Fruit fly (Drosophila melanogaster) whole organism, prepupa: ENCODE measurements around the gene CG34301.

Experiments used
- CG10631 ChIP-seq: fragments of 200-800 bp; sonication (Bioruptor generic); optimal IDR thresholded peaks from 2 replicates; lab custom pipeline; 2016; ENCODE audit warnings: missing biosample characterization, missing genetic modification characterization
- CG10669 ChIP-seq: fragments of 200-800 bp; sonication (Bioruptor generic); optimal IDR thresholded peaks from 3 replicates; lab custom pipeline; 2018; ENCODE audit warnings: missing biosample characterization, mild to moderate bottlenecking, missing genetic modification characterization, moderate library complexity
- CG11902 ChIP-seq: fragments of 200-800 bp; sonication (Bioruptor generic); optimal IDR thresholded peaks from 3 replicates; lab custom pipeline; 2016; ENCODE audit warnings: missing biosample characterization, missing genetic modification characterization
- CG15336 ChIP-seq: fragments of 200-800 bp; sonication (Bioruptor generic); IDR thresholded peaks from 2 replicates; pipeline ENCODE4 v1.3.6; 2022; ENCODE audit warnings: missing biosample characterization, missing genetic modification characterization
- CG1621 ChIP-seq: fragments of 200-800 bp; sonication (Bioruptor generic); optimal IDR thresholded peaks from 3 replicates; lab custom pipeline; 2018; ENCODE audit warnings: missing biosample characterization, mild to moderate bottlenecking, missing genetic modification characterization
- CG16779 ChIP-seq: fragments of 200-800 bp; sonication (Bioruptor generic); optimal IDR thresholded peaks from 3 replicates; lab custom pipeline; 2017; ENCODE audit warnings: missing biosample characterization, mild to moderate bottlenecking, missing genetic modification characterization
- CG3032 ChIP-seq: fragments of 200-800 bp; optimal IDR thresholded peaks from 2 replicates; lab custom pipeline; 2019; ENCODE audit warnings: missing biosample characterization, mild to moderate bottlenecking, missing genetic modification characterization, moderate library complexity
- CG31627 ChIP-seq: fragments of 200-800 bp; sonication (Bioruptor generic); optimal IDR thresholded peaks from 3 replicates; lab custom pipeline; 2016; ENCODE audit warnings: missing biosample characterization, missing genetic modification characterization
- CG32006 ChIP-seq: fragments of 200-800 bp; sonication (Bioruptor generic); optimal IDR thresholded peaks from 3 replicates; lab custom pipeline; 2017; ENCODE audit warnings: missing biosample characterization, mild to moderate bottlenecking, missing genetic modification characterization
- CG34406 ChIP-seq: fragments of 200-800 bp; sonication (Bioruptor generic); optimal IDR thresholded peaks from 3 replicates; lab custom pipeline; 2016; ENCODE audit warnings: missing biosample characterization, missing genetic modification characterization
- CG6163 ChIP-seq: fragments of 200-800 bp; sonication (Bioruptor generic); IDR thresholded peaks from 3 replicates; pipeline ENCODE4 v1.3.6; 2022; ENCODE audit warnings: missing biosample characterization, missing genetic modification characterization
- CG6276 ChIP-seq: fragments of 200-800 bp; sonication (Bioruptor generic); optimal IDR thresholded peaks from 2 replicates; lab custom pipeline; 2017; ENCODE audit warnings: missing biosample characterization, mild to moderate bottlenecking, missing genetic modification characterization
- CG6792 ChIP-seq: fragments of 200-800 bp; sonication (Bioruptor generic); optimal IDR thresholded peaks from 3 replicates; lab custom pipeline; 2016; ENCODE audit warnings: missing biosample characterization, missing genetic modification characterization
- CG6808 ChIP-seq: fragments of 200-800 bp; sonication (Bioruptor generic); optimal IDR thresholded peaks from 3 replicates; lab custom pipeline; 2017; ENCODE audit warnings: missing biosample characterization, missing genetic modification characterization, mild to moderate bottlenecking, moderate library complexity, missing genetic modification reagents
- CG8119 ChIP-seq: fragments of 200-800 bp; sonication (Bioruptor generic); IDR thresholded peaks from 3 replicates; pipeline ENCODE4 v1.3.6; 2022; ENCODE audit warnings: missing biosample characterization, missing genetic modification characterization
- CG8319 ChIP-seq: fragments of 200-800 bp; sonication (Bioruptor generic); optimal IDR thresholded peaks from 3 replicates; lab custom pipeline; 2016; ENCODE audit warnings: missing biosample characterization, missing genetic modification characterization
- CG8632 ChIP-seq: fragments of 200-800 bp; sonication (Bioruptor generic); optimal IDR thresholded peaks from 3 replicates; lab custom pipeline; 2016; ENCODE audit warnings: missing biosample characterization, missing genetic modification characterization
- CG9139 ChIP-seq: fragments of 200-800 bp; sonication (Bioruptor generic); optimal IDR thresholded peaks from 3 replicates; lab custom pipeline; 2017; ENCODE audit warnings: missing biosample characterization, mild to moderate bottlenecking, missing genetic modification characterization
- Eip75B ChIP-seq: fragments of 200-800 bp; sonication (Bioruptor generic); optimal IDR thresholded peaks from 3 replicates; lab custom pipeline; 2016; ENCODE audit warnings: missing biosample characterization, missing genetic modification characterization
- Eip78C ChIP-seq: fragments of 200-800 bp; sonication (Bioruptor generic); peaks from one replicate; lab custom pipeline; 2016; ENCODE audit warnings: missing biosample characterization, missing genetic modification characterization
- Eip93F ChIP-seq: fragments of 200-800 bp; sonication (Bioruptor generic); optimal IDR thresholded peaks from 2 replicates; lab custom pipeline; 2016; ENCODE audit warnings: missing biosample characterization, mild to moderate bottlenecking, missing genetic modification characterization
- Ets21C ChIP-seq: fragments of 200-800 bp; sonication (Bioruptor generic); optimal IDR thresholded peaks from 3 replicates; lab custom pipeline; 2016; ENCODE audit warnings: missing biosample characterization, missing genetic modification characterization
- Gug ChIP-seq: fragments of 200-800 bp; sonication (Bioruptor generic); IDR thresholded peaks from 2 replicates; pipeline ENCODE4 v1.3.6; 2022; ENCODE audit warnings: missing biosample characterization, missing genetic modification characterization
- Hr38 ChIP-seq: sonication (Bioruptor generic); optimal IDR thresholded peaks from 2 replicates; lab custom pipeline; 2016; ENCODE audit warnings: missing biosample characterization, missing genetic modification characterization
- Hr4 ChIP-seq: fragments of 200-800 bp; sonication (Bioruptor generic); optimal IDR thresholded peaks from 3 replicates; lab custom pipeline; 2016; ENCODE audit warnings: missing biosample characterization, missing genetic modification characterization
- Lpt ChIP-seq: fragments of 200-800 bp; sonication (Bioruptor generic); optimal IDR thresholded peaks from 3 replicates; lab custom pipeline; 2016; ENCODE audit warnings: missing biosample characterization, missing genetic modification characterization
- OdsH ChIP-seq: fragments of 200-800 bp; sonication (Bioruptor generic); optimal IDR thresholded peaks from 3 replicates; lab custom pipeline; 2016; ENCODE audit warnings: missing biosample characterization, missing genetic modification characterization
- Sox102F ChIP-seq: fragments of 200-800 bp; sonication (Bioruptor generic); optimal IDR thresholded peaks from 2 replicates; lab custom pipeline; 2016; ENCODE audit warnings: missing biosample characterization, mild to moderate bottlenecking, missing genetic modification characterization
- Sox14 ChIP-seq: fragments of 200-800 bp; sonication (Bioruptor generic); optimal IDR thresholded peaks from 3 replicates; lab custom pipeline; 2016; ENCODE audit warnings: missing biosample characterization, missing genetic modification characterization
- Sox15 ChIP-seq: fragments of 200-800 bp; sonication (Bioruptor generic); optimal IDR thresholded peaks from 3 replicates; lab custom pipeline; 2016; ENCODE audit warnings: missing biosample characterization, missing genetic modification characterization
- achi ChIP-seq: fragments of 200-800 bp; sonication (Bioruptor generic); optimal IDR thresholded peaks from 3 replicates; lab custom pipeline; 2016; ENCODE audit warnings: missing biosample characterization, missing genetic modification characterization
- acj6 ChIP-seq: fragments of 200-800 bp; sonication (Bioruptor generic); optimal IDR thresholded peaks from 3 replicates; lab custom pipeline; 2016; ENCODE audit warnings: missing biosample characterization, missing genetic modification characterization
- cyc ChIP-seq: fragments of 200-800 bp; sonication (Bioruptor generic); optimal IDR thresholded peaks from 3 replicates; lab custom pipeline; 2016; ENCODE audit warnings: missing biosample characterization, missing genetic modification characterization
- dac ChIP-seq: fragments of 200-800 bp; sonication (Bioruptor generic); optimal IDR thresholded peaks from 2 replicates; lab custom pipeline; 2017; ENCODE audit warnings: missing biosample characterization, mild to moderate bottlenecking, missing genetic modification characterization
- dsx ChIP-seq: fragments of 200-800 bp; optimal IDR thresholded peaks from 3 replicates; lab custom pipeline; 2019; ENCODE audit warnings: missing biosample characterization, mild to moderate bottlenecking, missing genetic modification characterization, moderate library complexity; ENCODE audit not compliant: poor library complexity, severe bottlenecking
- eg ChIP-seq: fragments of 200-800 bp; sonication (Bioruptor generic); IDR thresholded peaks from 3 replicates; pipeline ENCODE4 v1.3.6; 2022; ENCODE audit warnings: missing biosample characterization, missing genetic modification characterization
- esn ChIP-seq: fragments of 200-800 bp; sonication (Bioruptor generic); optimal IDR thresholded peaks from 2 replicates; lab custom pipeline; 2016; ENCODE audit warnings: missing biosample characterization, mild to moderate bottlenecking, missing genetic modification characterization, moderate library complexity
- fd59A ChIP-seq: fragments of 200-800 bp; sonication (Bioruptor generic); optimal IDR thresholded peaks from 2 replicates; lab custom pipeline; 2017; ENCODE audit warnings: missing biosample characterization, mild to moderate bottlenecking, missing genetic modification characterization, missing genetic modification reagents
- fd85E ChIP-seq: fragments of 200-800 bp; sonication (Bioruptor generic); optimal IDR thresholded peaks from 3 replicates; lab custom pipeline; 2016; ENCODE audit warnings: missing biosample characterization, missing genetic modification characterization
- lz ChIP-seq: fragments of 200-800 bp; sonication (Bioruptor generic); optimal IDR thresholded peaks from 3 replicates; lab custom pipeline; 2016; ENCODE audit warnings: missing biosample characterization, missing genetic modification characterization
- pdm3 ChIP-seq: fragments of 200-800 bp; sonication (Bioruptor generic); optimal IDR thresholded peaks from 3 replicates; lab custom pipeline; 2016; ENCODE audit warnings: missing biosample characterization, missing genetic modification characterization
- salr ChIP-seq, 2 experiments: fragments of 200-800 bp; sonication (Bioruptor generic); optimal IDR thresholded peaks; 3 replicates each; lab custom pipeline; 2016 to 2018; ENCODE audit warnings: missing biosample characterization in 2 of 2, missing genetic modification characterization in 2 of 2, mild to moderate bottlenecking in 1 of 2
- spab ChIP-seq: fragments of 200-800 bp; sonication (Bioruptor generic); optimal IDR thresholded peaks from 2 replicates; lab custom pipeline; 2017; ENCODE audit warnings: missing biosample characterization, mild to moderate bottlenecking, missing genetic modification characterization, missing genetic modification reagents
- ss ChIP-seq, 2 experiments: fragments of 200-800 bp; sonication (Bioruptor generic); optimal IDR thresholded peaks; 2 replicates in 1 of 2; 3 replicates in 1 of 2; lab custom pipeline; 2017 to 2018; ENCODE audit warnings: mild to moderate bottlenecking in 2 of 2, missing biosample characterization in 2 of 2, missing genetic modification characterization in 2 of 2, moderate library complexity in 1 of 2
- topi ChIP-seq: fragments of 200-800 bp; sonication (Bioruptor generic); optimal IDR thresholded peaks from 3 replicates; lab custom pipeline; 2016; ENCODE audit warnings: missing biosample characterization, missing genetic modification characterization
- vri ChIP-seq: fragments of 200-800 bp; sonication (Bioruptor generic); optimal IDR thresholded peaks from 3 replicates; lab custom pipeline; 2016; ENCODE audit warnings: missing biosample characterization, mild to moderate bottlenecking, missing genetic modification characterization

The CG34301 gene

dm6 chr3R:8811323-8811936 lies 38.2 kb downstream of the CG34301 start (continued):
- TF ChIP-seq vri (GFP tag; lab: Kevin White, UChicago) (peak; percentile 99), OdsH (GFP tag; lab: Kevin White, UChicago) (peak; percentile 99), CG10669 (GFP tag; lab: Kevin White, UChicago) (peak; percentile 99), CG11902 (GFP tag; lab: Kevin White, UChicago) (peak; percentile 97), CG9139 (peak; percentile 95), Ets21C (GFP tag; lab: Kevin White, UChicago) (peak; percentile 97), Lpt (GFP tag; lab: Kevin White, UChicago) (peak; percentile 99), Eip93F (GFP tag; lab: Kevin White, UChicago) (peak; percentile 98), esn (GFP tag; lab: Kevin White, UChicago) (peak; percentile 99), Sox102F (GFP tag; lab: Kevin White, UChicago) (peak; percentile 98), dsx (GFP tag; lab: Kevin White, UChicago) (peak; percentile 98), Hr38 (GFP tag; lab: Kevin White, UChicago) (peak; percentile 87), Sox15 (GFP tag; lab: Kevin White, UChicago) (peak; percentile 97), CG34406 (GFP tag; lab: Kevin White, UChicago) (peak; percentile 98), fd59A (GFP tag; lab: Kevin White, UChicago) (peak; percentile 99), CG8632 (GFP tag; lab: Kevin White, UChicago) (peak; percentile 99), salr (GFP tag; optimal IDR thresholded peaks at IDR 0.05; lab: Kevin White, UChicago) (peak; percentile 98 to 99), ss (GFP tag; optimal IDR thresholded peaks at IDR 0.05; lab: Kevin White, UChicago) (peak; percentile 98), CG6792 (GFP tag; lab: Kevin White, UChicago) (peak; percentile 99), CG6808 (peak; percentile 98), Gug (GFP tag; lab: Robert Waterston, UW) (peak; percentile 98)

- TF ChIP-seq spab = peak; percentile 74
- peak; percentile 86 for TF ChIP-seq achi (GFP tag; lab: Kevin White, UChicago)
- peak; percentile 87 for TF ChIP-seq dac
- peak; percentile 89 for TF ChIP-seq Lpt (GFP tag; lab: Kevin White, UChicago)
- peak; percentile 57 for TF ChIP-seq CG31627 (GFP tag; lab: Kevin White, UChicago)
- TF ChIP-seq CG1621 (tag; lab: Kevin White, UChicago) = peak; percentile 79
- TF ChIP-seq Gug (GFP tag; lab: Robert Waterston, UW) = peak; percentile 86
- TF ChIP-seq CG8319 (GFP tag; lab: Kevin White, UChicago) = peak; percentile 57
- TF ChIP-seq eg (GFP tag; lab: Robert Waterston, UW) = peak; percentile 96
- TF ChIP-seq pdm3 (GFP tag; lab: Kevin White, UChicago) = peak; percentile 88
- TF ChIP-seq CG8119 (GFP tag; lab: Robert Waterston, UW) = peak; percentile 93
- TF ChIP-seq Sox15 (GFP tag; lab: Kevin White, UChicago) = peak; percentile 40
- TF ChIP-seq CG6163 (GFP tag; lab: Robert Waterston, UW) = peak; percentile 93
- TF ChIP-seq Sox102F (GFP tag; lab: Kevin White, UChicago) = peak; percentile 58
- TF ChIP-seq Eip93F (GFP tag; lab: Kevin White, UChicago) = no peak
- peak; percentile 72 for TF ChIP-seq CG6808
- peak; percentile 80 for TF ChIP-seq CG10631 (GFP tag; lab: Kevin White, UChicago)
- TF ChIP-seq esn (GFP tag; lab: Kevin White, UChicago) = peak; percentile 68
- peak; percentile 93 for TF ChIP-seq CG15336 (GFP tag; lab: Robert Waterston, UW)
- TF ChIP-seq CG8632 (GFP tag; lab: Kevin White, UChicago) = peak; percentile 73
- TF ChIP-seq Hr38 (GFP tag; lab: Kevin White, UChicago) = peak; percentile 55
- TF ChIP-seq CG32006 (GFP tag; lab: Kevin White, UChicago) = peak; percentile 93
- TF ChIP-seq CG6276 = peak; percentile 81
- TF ChIP-seq topi (GFP tag; lab: Kevin White, UChicago) = peak; percentile 72
- peak; percentile 58 for TF ChIP-seq lz (GFP tag; lab: Kevin White, UChicago)
- peak; percentile 97 for TF ChIP-seq Eip78C (GFP tag; lab: Kevin White, UChicago)
- TF ChIP-seq CG3032 (tag; lab: Kevin White, UChicago) = peak; percentile 71
- TF ChIP-seq Sox14 (GFP tag; lab: Kevin White, UChicago) = peak; percentile 82
- TF ChIP-seq acj6 (GFP tag; lab: Kevin White, UChicago) = peak; percentile 84
- peak; percentile 92 for TF ChIP-seq Hr4
- peak; percentile 77 for TF ChIP-seq Eip75B (GFP tag; lab: Kevin White, UChicago)
- peak; percentile 45 for TF ChIP-seq cyc (GFP tag; lab: Kevin White, UChicago)
- TF ChIP-seq CG16779 (tag; lab: Kevin White, UChicago) = peak; percentile 66
- TF ChIP-seq dsx (GFP tag; lab: Kevin White, UChicago) = peak; percentile 72
- TF ChIP-seq fd85E = no peak
Measured at dm6 chr3R:8812342-8812966, 39.2 kb downstream of the CG34301 start.
